Worm (Caenorhabditis elegans): ENCODE data around the gene Y37E11AL.1.

- TF ChIP-seq ceh-19 (GFP tag; optimal IDR thresholded peaks at IDR 0.05) (no peak), elt-4 (tag; optimal IDR thresholded peaks at IDR 0.05) (no peak)
These were observed 40.7 kb upstream of the Y37E11AL.1 start, which contains the start of gene fmil-1 for ce11 chrIV:3668603-3669002.
